Worm (Caenorhabditis elegans) whole organism, early embryonic: ENCODE data around the gene grl-23.

Experiments
- B0310.2 ChIP-seq: sonication (generic microtip); optimal IDR thresholded peaks from 2 replicates; lab custom pipeline; 2016; ENCODE audit warnings: mild to moderate bottlenecking, missing genetic modification characterization, missing compliant biosample characterization
- F13C5.2 ChIP-seq: sonication (generic microtip); optimal IDR thresholded peaks from 2 replicates; lab custom pipeline; 2017; ENCODE audit warnings: mild to moderate bottlenecking, missing genetic modification characterization, inconsistent platforms, missing compliant biosample characterization
- aly-1 ChIP-seq: sonication (generic microtip); optimal IDR thresholded peaks from 2 replicates; lab custom pipeline; 2016; ENCODE audit warnings: missing genetic modification characterization, missing compliant biosample characterization
- ama-1 ChIP-seq: fragments of 150-350 bp; optimal IDR thresholded peaks from 2 replicates; lab custom pipeline; 2014
- ceh-13 ChIP-seq: fragments of 200-800 bp; sonication (Bioruptor generic); optimal IDR thresholded peaks from 2 replicates; lab custom pipeline; 2018; ENCODE audit warnings: mild to moderate bottlenecking, missing genetic modification characterization, missing compliant biosample characterization
- ceh-36 ChIP-seq: sonication (generic microtip); optimal IDR thresholded peaks from 2 replicates; lab custom pipeline; 2016; ENCODE audit warnings: missing genetic modification characterization, inconsistent platforms, missing compliant biosample characterization
- ets-7 ChIP-seq: sonication (generic microtip); optimal IDR thresholded peaks from 2 replicates; lab custom pipeline; 2016; ENCODE audit warnings: missing genotype, missing genetic modification characterization, missing compliant biosample characterization
- flt-1 ChIP-seq: fragments of 200-800 bp; sonication (Bioruptor generic); IDR thresholded peaks from 2 replicates; pipeline ENCODE4 v1.3.6; 2022; ENCODE audit warnings: missing genetic modification characterization, missing compliant biosample characterization
- hmbx-1 ChIP-seq: sonication (generic microtip); optimal IDR thresholded peaks from 2 replicates; lab custom pipeline; 2016; ENCODE audit warnings: mild to moderate bottlenecking, missing genetic modification characterization, missing compliant biosample characterization
- hmg-4 ChIP-seq: fragments of 200-800 bp; sonication (Bioruptor generic); optimal IDR thresholded peaks from 2 replicates; lab custom pipeline; 2018; ENCODE audit warnings: mild to moderate bottlenecking, missing genetic modification characterization, missing compliant biosample characterization
- hnd-1 ChIP-seq: sonication (generic microtip); optimal IDR thresholded peaks from 2 replicates; lab custom pipeline; 2016; ENCODE audit warnings: missing genetic modification characterization, missing compliant biosample characterization
- pes-1 ChIP-seq: fragments of 200-800 bp; sonication (Bioruptor generic); IDR thresholded peaks from 2 replicates; pipeline ENCODE4 v1.3.6; 2022; ENCODE audit warnings: missing genetic modification reagents, missing genetic modification characterization, missing compliant biosample characterization
- scrt-1 ChIP-seq: fragments of 200-800 bp; sonication (Bioruptor generic); IDR thresholded peaks from 2 replicates; pipeline ENCODE4 v1.3.6; 2022; ENCODE audit warnings: missing genetic modification characterization, missing compliant biosample characterization
- sea-1 ChIP-seq: fragments of 200-800 bp; sonication (Bioruptor generic); conservative IDR thresholded peaks from 2 replicates; pipeline ENCODE4 v1.3.6; 2022; ENCODE audit warnings: missing genetic modification characterization, missing compliant biosample characterization
- tbx-11 ChIP-seq: fragments of 200-800 bp; sonication (Bioruptor generic); IDR thresholded peaks from 2 replicates; pipeline ENCODE4 v1.3.6; 2022; ENCODE audit warnings: missing genetic modification characterization, missing compliant biosample characterization
- tbx-37 ChIP-seq: fragments of 200-800 bp; sonication (Bioruptor generic); conservative IDR thresholded peaks from 2 replicates; pipeline ENCODE4 v1.3.6; 2022; ENCODE audit warnings: missing genetic modification reagents, missing genetic modification characterization, missing compliant biosample characterization
- tra-4 ChIP-seq: sonication (generic microtip); optimal IDR thresholded peaks from 2 replicates; lab custom pipeline; 2017; ENCODE audit warnings: missing genetic modification characterization, missing compliant biosample characterization

The grl-23 gene

DNA sequence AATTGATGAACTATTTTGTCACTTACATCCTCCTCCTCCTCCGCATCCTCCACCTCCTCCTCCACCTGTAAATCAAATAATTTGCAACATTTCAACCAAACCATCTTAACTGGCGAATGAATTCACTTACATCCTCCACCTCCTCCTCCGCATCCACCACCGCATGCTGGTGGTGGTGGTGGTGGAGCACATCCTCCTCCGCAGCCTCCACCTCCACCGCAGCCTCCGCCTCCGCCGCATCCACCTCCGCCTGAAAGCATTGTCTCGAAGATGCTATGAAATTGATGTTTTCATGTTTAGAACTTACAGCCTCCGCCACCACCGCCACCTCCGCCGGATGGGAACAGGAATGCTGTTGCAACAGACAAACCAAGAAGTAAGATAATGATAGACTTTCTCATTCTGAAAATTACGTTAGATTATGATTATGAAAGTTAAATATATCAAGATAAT, at the start of gene grl-23:
Gene grl-23, minus strand, starts transcription at position 403 of the 453 bp plus-strand sequence.
- no peak for TF ChIP-seq B0310.2 (tag; lab: Kevin White, UChicago)
- no peak for TF ChIP-seq tbx-37
- no peak for TF ChIP-seq ama-1 (lab: Kevin White, UChicago)
- no peak for TF ChIP-seq ceh-36 (tag; lab: Kevin White, UChicago)
- no peak for TF ChIP-seq scrt-1 (GFP tag; lab: Robert Waterston, UW)
- TF ChIP-seq hmbx-1 (tag; lab: Kevin White, UChicago): no peak
- TF ChIP-seq hmg-4 (GFP tag; lab: Kevin White, UChicago): no peak
- TF ChIP-seq F13C5.2 (tag; lab: Kevin White, UChicago): no peak
- no peak for TF ChIP-seq sea-1 (GFP tag; lab: Robert Waterston, UW)
- TF ChIP-seq hnd-1 (tag; lab: Kevin White, UChicago): no peak
- no peak for TF ChIP-seq aly-1 (tag; lab: Kevin White, UChicago)
- TF ChIP-seq tra-4 (tag; lab: Kevin White, UChicago): no peak
- no peak for TF ChIP-seq ceh-13

DNA sequence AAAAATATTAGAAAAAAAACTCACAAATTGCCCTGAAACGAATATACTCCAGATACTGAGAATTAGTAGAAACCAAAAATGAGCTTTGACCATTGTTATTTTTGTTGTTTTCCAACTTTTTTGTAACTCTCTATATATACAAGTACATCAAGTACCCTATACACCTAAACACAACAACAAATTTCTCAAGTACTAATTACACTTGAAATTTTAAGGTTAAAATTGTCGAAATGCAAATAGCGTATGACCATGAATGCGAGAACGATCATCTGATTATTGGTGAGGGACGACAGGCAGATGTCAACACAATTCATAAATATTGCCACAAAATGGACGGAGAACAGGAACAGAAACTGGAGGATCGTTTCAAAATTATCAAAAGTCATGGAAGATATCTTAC, 47.7 kb upstream of the grl-23 start, which contains the start of gene F56H9.9:
Gene F56H9.9, minus strand, starts transcription at position 101 of the 400 bp plus-strand sequence.
- TF ChIP-seq F13C5.2 (tag; lab: Kevin White, UChicago): no peak
- no peak for TF ChIP-seq tbx-37
- TF ChIP-seq ceh-36 (tag; lab: Kevin White, UChicago): no peak
- no peak for TF ChIP-seq ama-1 (lab: Kevin White, UChicago)
- no peak for TF ChIP-seq pes-1 (GFP tag; lab: Robert Waterston, UW)
- no peak for TF ChIP-seq hnd-1 (tag; lab: Kevin White, UChicago)
- no peak for TF ChIP-seq ets-7 (tag; lab: Kevin White, UChicago)
- no peak for TF ChIP-seq tra-4 (tag; lab: Kevin White, UChicago)
- TF ChIP-seq hmg-4 (GFP tag; lab: Kevin White, UChicago): no peak
- no peak for TF ChIP-seq hmbx-1 (tag; lab: Kevin White, UChicago)
- no peak for TF ChIP-seq B0310.2 (tag; lab: Kevin White, UChicago)
- no peak for TF ChIP-seq ceh-13
- TF ChIP-seq aly-1 (tag; lab: Kevin White, UChicago): no peak

DNA sequence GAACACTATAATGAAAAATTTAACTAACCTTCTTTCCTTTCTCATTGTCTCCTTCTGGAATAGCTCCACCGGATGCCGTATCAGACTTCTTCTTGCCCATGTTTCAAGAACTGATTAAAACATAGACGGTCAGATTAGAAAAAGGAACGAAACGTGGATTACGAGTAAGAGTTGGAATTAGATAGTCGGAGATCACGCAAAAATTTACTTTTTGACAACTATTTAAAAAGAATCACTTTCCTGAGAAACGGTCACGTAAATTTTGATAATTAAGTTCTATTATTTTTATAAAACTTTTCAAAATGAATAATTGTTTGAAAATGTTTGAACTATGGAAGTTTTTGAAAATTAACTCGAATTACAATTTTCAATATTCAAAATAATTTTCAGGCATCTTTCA, 35.4 kb upstream of the grl-23 start, which contains the start of gene cyc-2.2:
Gene cyc-2.2, minus strand, starts transcription at position 101 of the 400 bp plus-strand sequence.
- TF ChIP-seq flt-1 (GFP tag; lab: Robert Waterston, UW) (no peak), hmbx-1 (tag; lab: Kevin White, UChicago) (no peak), ama-1 (lab: Kevin White, UChicago) (no peak), hmg-4 (GFP tag; lab: Kevin White, UChicago) (no peak), ceh-13 (no peak), pes-1 (GFP tag; lab: Robert Waterston, UW) (no peak), F13C5.2 (tag; lab: Kevin White, UChicago) (no peak), ets-7 (tag; lab: Kevin White, UChicago) (no peak), ceh-36 (tag; lab: Kevin White, UChicago) (no peak), sea-1 (GFP tag; lab: Robert Waterston, UW) (no peak), tra-4 (tag; lab: Kevin White, UChicago) (no peak), aly-1 (tag; lab: Kevin White, UChicago) (no peak), B0310.2 (tag; lab: Kevin White, UChicago) (no peak), tbx-11 (no peak)

DNA sequence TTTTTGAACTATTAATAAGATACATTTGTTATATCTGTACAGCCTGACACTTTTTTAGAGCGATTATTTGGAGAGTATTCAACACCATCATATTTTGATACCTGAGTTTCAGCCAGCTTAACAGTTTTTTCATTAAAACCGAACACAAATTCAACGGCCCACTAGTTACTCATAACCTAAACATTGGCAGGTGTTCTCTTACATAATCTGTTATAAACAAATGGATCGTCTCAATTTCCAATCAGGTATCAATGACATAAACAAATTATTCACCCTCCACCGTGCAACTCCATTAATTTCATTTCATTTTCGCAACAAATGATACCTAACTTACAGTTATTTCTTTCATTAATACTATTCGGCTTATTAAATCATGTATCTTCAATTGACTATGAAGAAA, 34.3 kb upstream of the grl-23 start, which contains the start of gene cubn-1:
Gene cubn-1, plus strand, starts transcription at position 301 of the 400 bp plus-strand sequence.
- TF ChIP-seq hmg-4 (GFP tag; lab: Kevin White, UChicago): no peak
- no peak for TF ChIP-seq hmbx-1 (tag; lab: Kevin White, UChicago)
- TF ChIP-seq B0310.2 (tag; lab: Kevin White, UChicago): no peak

DNA sequence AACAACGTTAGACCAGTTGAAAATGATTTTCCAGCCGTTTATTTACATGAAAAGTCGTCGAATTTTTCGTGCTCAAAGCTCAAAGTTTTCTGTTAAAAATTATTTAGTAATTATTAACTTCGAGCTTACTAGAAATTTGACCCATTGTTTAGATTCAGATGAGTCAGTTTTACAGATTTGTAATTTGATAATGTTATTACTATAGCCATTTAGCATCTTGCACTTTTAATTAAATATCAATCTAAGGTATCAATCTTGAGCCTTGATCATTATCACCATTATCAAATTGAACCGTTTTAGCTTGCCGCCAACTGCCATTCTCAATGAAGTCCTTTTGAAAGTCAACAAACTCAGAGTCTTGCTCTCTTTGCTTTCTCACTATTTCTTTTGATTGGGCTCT, 32.8 kb upstream of the grl-23 start, which contains the start of gene ZC116.1:
Gene ZC116.1, plus strand, starts transcription at position 301 of the 400 bp plus-strand sequence.
- TF ChIP-seq B0310.2 (tag; lab: Kevin White, UChicago): no peak
- no peak for TF ChIP-seq F13C5.2 (tag; lab: Kevin White, UChicago)
- TF ChIP-seq ama-1 (lab: Kevin White, UChicago): no peak
- no peak for TF ChIP-seq pes-1 (GFP tag; lab: Robert Waterston, UW)
- TF ChIP-seq hmbx-1 (tag; lab: Kevin White, UChicago): no peak
- TF ChIP-seq tbx-37: no peak
- no peak for TF ChIP-seq ets-7 (tag; lab: Kevin White, UChicago)
- no peak for TF ChIP-seq aly-1 (tag; lab: Kevin White, UChicago)
- no peak for TF ChIP-seq hnd-1 (tag; lab: Kevin White, UChicago)

DNA sequence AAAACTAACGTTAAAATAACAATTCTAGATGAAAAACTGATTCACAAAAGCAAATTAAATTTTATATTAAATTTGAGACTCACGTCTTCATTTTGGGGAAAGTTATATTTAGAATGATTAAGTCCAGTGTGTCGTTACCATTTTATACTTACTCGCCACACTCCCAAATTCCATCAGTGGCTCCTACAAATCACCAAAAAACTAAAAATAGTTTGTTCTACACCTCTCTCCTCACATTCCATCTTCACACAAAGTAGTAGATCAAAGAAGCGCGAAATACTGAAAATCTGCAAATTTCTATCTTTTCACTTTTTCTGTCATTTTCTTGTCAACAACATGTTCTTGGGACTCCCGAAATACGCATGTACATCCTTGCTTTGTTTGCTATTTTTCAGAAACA, 32.2 kb upstream of the grl-23 start, which contains the start of gene ZC116.5:
Gene ZC116.5, minus strand, starts transcription at position 101 of the 400 bp plus-strand sequence.
- TF ChIP-seq ceh-36 (tag; lab: Kevin White, UChicago) (no peak), ama-1 (lab: Kevin White, UChicago) (no peak), hmg-4 (GFP tag; lab: Kevin White, UChicago) (no peak), ceh-13 (no peak), B0310.2 (tag; lab: Kevin White, UChicago) (no peak), pes-1 (GFP tag; lab: Robert Waterston, UW) (no peak), tra-4 (tag; lab: Kevin White, UChicago) (no peak), tbx-37 (no peak), hnd-1 (tag; lab: Kevin White, UChicago) (no peak), F13C5.2 (tag; lab: Kevin White, UChicago) (no peak), hmbx-1 (tag; lab: Kevin White, UChicago) (no peak), tbx-11 (no peak), scrt-1 (GFP tag; lab: Robert Waterston, UW) (no peak), flt-1 (GFP tag; lab: Robert Waterston, UW) (no peak), sea-1 (GFP tag; lab: Robert Waterston, UW) (no peak), ets-7 (tag; lab: Kevin White, UChicago) (no peak), aly-1 (tag; lab: Kevin White, UChicago) (no peak)

DNA sequence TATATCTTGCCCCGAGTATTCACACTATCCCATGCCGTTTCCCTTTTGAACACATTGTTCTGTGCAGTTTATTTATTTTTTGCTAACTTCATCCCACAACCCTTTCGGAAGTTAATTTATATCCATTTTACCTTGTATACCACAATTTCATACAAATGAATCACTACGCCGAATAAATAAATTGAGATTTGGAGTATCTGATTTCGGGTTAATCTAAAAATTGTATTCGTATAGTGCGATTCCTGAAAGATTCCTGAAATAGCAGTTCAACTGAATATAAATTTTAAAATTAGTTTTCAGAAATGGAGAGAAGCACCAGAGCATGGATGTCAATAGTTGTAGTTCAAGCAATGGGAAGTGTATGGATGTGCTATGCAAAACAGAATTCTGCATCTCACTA, 30.4 kb upstream of the grl-23 start, which contains the start of gene erg-28:
Gene erg-28, plus strand, starts transcription at position 301 of the 400 bp plus-strand sequence.
- TF ChIP-seq ceh-13: no peak
